Worm (Caenorhabditis elegans): Measurements from ENCODE around the gene lips-13.

The lips-13 gene

DNA sequence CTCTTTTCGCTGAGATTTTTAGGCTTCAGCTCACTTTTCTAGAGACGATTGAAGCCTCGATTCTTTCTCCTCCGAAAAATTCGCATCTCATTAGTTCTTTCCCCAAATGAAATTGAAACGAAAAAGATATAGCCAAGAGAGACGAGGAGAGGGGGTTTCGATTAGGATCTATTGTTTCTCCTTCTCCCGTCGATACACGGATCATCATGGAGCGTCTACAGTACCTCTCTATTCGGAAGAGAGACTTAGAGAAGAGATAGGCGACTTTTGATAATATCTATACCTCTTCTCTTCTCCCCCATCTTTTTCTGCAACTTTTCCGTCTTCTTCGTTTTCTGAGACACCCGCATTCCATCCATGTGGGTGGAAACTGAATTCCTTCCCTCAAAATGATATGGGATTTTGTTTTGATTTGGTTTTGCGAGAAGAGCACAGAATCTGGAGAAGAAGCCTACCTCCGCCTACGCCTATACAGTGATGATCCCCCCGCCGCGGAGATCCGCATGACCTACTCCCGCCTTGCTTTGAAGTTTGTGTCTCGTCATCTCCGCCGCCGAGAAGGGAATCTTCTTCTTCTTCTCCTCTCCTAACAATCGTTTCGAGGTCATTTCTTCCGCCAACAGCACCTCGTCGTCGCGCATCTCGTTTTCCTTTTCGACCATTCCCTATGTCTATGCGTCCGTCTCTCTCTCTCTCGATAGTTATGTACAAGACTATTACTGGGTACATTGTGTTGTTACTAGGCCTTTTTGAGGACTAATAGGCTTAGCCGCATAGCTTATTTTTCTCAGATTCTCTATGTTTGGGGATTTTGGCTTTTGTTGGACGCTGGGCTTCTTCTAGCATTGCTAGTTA, 24.1 kb upstream of the lips-13 start (continued):
- TF ChIP-seq lsy-2 (tag; optimal IDR thresholded peaks at IDR 0.05): peak in 1 of 2 experiments; percentile 2
- TF ChIP-seq mxl-2 (GFP tag; conservative IDR thresholded peaks at IDR 0.05): 0 out of 2 replicates have a peak, but pooled peaks have one; percentile 30
- 0 out of 2 replicates have a peak, but pooled peaks have one; percentile 54 for TF ChIP-seq F26F4.8 (GFP tag; conservative IDR thresholded peaks at IDR 0.05)
- TF ChIP-seq zip-11 (GFP tag; IDR thresholded peaks at IDR 0.05): no peak
- no peak for TF ChIP-seq unc-39 (tag; optimal IDR thresholded peaks at IDR 0.05)
- no peak for TF ChIP-seq hmg-1.1 (GFP tag; IDR thresholded peaks at IDR 0.05)
- TF ChIP-seq ctbp-1 (GFP tag; IDR thresholded peaks at IDR 0.05): no peak
- no peak for TF ChIP-seq lin-15B (tag; optimal IDR thresholded peaks at IDR 0.05)
- no peak for TF ChIP-seq nhr-48 (tag; optimal IDR thresholded peaks at IDR 0.05)
- TF ChIP-seq spr-3 (GFP tag; optimal IDR thresholded peaks at IDR 0.05): no peak
- no peak for TF ChIP-seq ztf-7 (tag; optimal IDR thresholded peaks at IDR 0.05)
- no peak for TF ChIP-seq nhr-111 (GFP tag; optimal IDR thresholded peaks at IDR 0.05)
- TF ChIP-seq madf-5 (GFP tag; IDR thresholded peaks at IDR 0.05): no peak
- TF ChIP-seq lim-7 (GFP tag; IDR thresholded peaks at IDR 0.05): no peak
- TF ChIP-seq lin-29 (GFP tag; IDR thresholded peaks at IDR 0.05): no peak
- no peak for TF ChIP-seq nhr-237 (tag; optimal IDR thresholded peaks at IDR 0.05)
- no peak for TF ChIP-seq Y5F2A.4 (GFP tag; optimal IDR thresholded peaks at IDR 0.05)
- TF ChIP-seq ceh-82 (tag; optimal IDR thresholded peaks at IDR 0.05): no peak
- no peak for TF ChIP-seq zfp-3 (GFP tag; conservative IDR thresholded peaks at IDR 0.05)
- TF ChIP-seq snpc-1.2 (GFP tag; IDR thresholded peaks at IDR 0.05): no peak
- TF ChIP-seq nhr-77 (tag; optimal IDR thresholded peaks at IDR 0.05): no peak
- no peak for TF ChIP-seq snpc-4 (tag; optimal IDR thresholded peaks at IDR 0.05)
- no peak for TF ChIP-seq egl-27 (tag; optimal IDR thresholded peaks at IDR 0.05)
- TF ChIP-seq lin-39 (tag; optimal IDR thresholded peaks at IDR 0.05): no peak
- no peak for TF ChIP-seq T26A8.4 (GFP tag; IDR thresholded peaks at IDR 0.05)
- TF ChIP-seq nhr-28 (tag; optimal IDR thresholded peaks at IDR 0.05): no peak
- TF ChIP-seq dmd-8 (GFP tag; IDR thresholded peaks at IDR 0.05): no peak
- TF ChIP-seq nhr-41 (GFP tag; IDR thresholded peaks at IDR 0.05): no peak
- TF ChIP-seq nhr-42 (GFP tag; IDR thresholded peaks at IDR 0.05): no peak
- TF ChIP-seq ceh-44 (GFP tag; IDR thresholded peaks at IDR 0.05): no peak
- no peak for TF ChIP-seq aly-2 (tag; optimal IDR thresholded peaks at IDR 0.05)
- no peak for TF ChIP-seq mes-2 (tag; optimal IDR thresholded peaks at IDR 0.05; ENCODE audit: poor library complexity, severe bottlenecking)
- TF ChIP-seq Y75B8A.6 (GFP tag; IDR thresholded peaks at IDR 0.05): no peak
- TF ChIP-seq Y105C5A.15 (GFP tag; IDR thresholded peaks at IDR 0.05): no peak
- TF ChIP-seq lin-1 (GFP tag; IDR thresholded peaks at IDR 0.05): no peak
- TF ChIP-seq Y48G9A.11 (GFP tag; IDR thresholded peaks at IDR 0.05): no peak
- no peak for TF ChIP-seq F37D6.2 (tag; optimal IDR thresholded peaks at IDR 0.05)
- TF ChIP-seq spr-1 (tag; optimal IDR thresholded peaks at IDR 0.05): no peak
- TF ChIP-seq dmd-9 (GFP tag; IDR thresholded peaks at IDR 0.05): no peak
- TF ChIP-seq pha-4 (GFP tag; IDR thresholded peaks at IDR 0.05): peak; percentile 23; the same call in 1 of the 2 replicates
- no peak for TF ChIP-seq pha-4 (tag; optimal IDR thresholded peaks at IDR 0.05)
- peak; percentile 29 for TF ChIP-seq lin-13 (GFP tag; optimal IDR thresholded peaks at IDR 0.05)
- TF ChIP-seq unc-62 (GFP tag; optimal IDR thresholded peaks at IDR 0.05 in 1 of 2): peak in 1 of 2 experiments; percentile 72
- no peak for TF ChIP-seq unc-62 (tag; optimal IDR thresholded peaks at IDR 0.05)
- peak; percentile 28 for TF ChIP-seq nhr-25 (tag; optimal IDR thresholded peaks at IDR 0.05; ENCODE audit: borderline replicate concordance, insufficient read depth)
- no peak for TF ChIP-seq zfp-2 (tag; optimal IDR thresholded peaks at IDR 0.05)
- TF ChIP-seq nhr-76 (tag; optimal IDR thresholded peaks at IDR 0.05): no peak
- TF ChIP-seq T20F7.1 (GFP tag; optimal IDR thresholded peaks at IDR 0.05): no peak
- no peak for TF ChIP-seq unc-130 (GFP tag; optimal IDR thresholded peaks at IDR 0.05)
- no peak for TF ChIP-seq F49E8.2 (tag; optimal IDR thresholded peaks at IDR 0.05; ENCODE audit: borderline replicate concordance)

All from whole organism, L4 larva.